Worm (Caenorhabditis elegans) whole organism, L3 larva: ENCODE measurements around the gene emb-1.

Experiments
- ceh-82 ChIP-seq: fragments of 150-350 bp; optimal IDR thresholded peaks from 2 replicates; lab custom pipeline; 2014; ENCODE audit warnings: missing biosample characterization, missing genetic modification characterization
- pha-4 ChIP-seq: fragments of 150-350 bp; optimal IDR thresholded peaks from 2 replicates; lab custom pipeline; 2014; ENCODE audit warnings: missing biosample characterization, missing genetic modification reagents, missing genetic modification characterization
- pqm-1 ChIP-seq: fragments of 150-350 bp; optimal IDR thresholded peaks from 2 replicates; lab custom pipeline; 2017; ENCODE audit warnings: missing biosample characterization, missing genetic modification characterization, inconsistent platforms

DNA sequence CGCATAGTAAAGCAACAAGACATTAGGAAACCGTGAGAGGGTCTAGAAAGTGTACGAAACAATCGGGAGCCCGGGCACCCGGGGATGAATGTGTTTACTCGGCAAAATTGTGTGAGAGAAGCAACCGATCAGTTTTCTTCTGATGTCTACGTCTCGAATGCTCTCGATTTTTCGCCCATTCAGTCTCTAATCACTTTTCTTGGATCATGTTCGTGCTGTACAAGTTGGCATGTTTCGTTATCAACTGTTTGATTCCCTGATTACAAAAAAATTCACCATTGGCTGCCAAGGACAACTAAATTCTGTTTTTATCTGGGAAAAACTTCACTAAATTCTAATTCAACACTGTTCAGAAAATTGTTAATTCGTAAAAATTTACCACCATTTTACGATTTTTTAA lies 7.3 kb downstream of the emb-1 start:
- TF ChIP-seq ceh-82 (tag; lab: Kevin White, UChicago), result no peak
- TF ChIP-seq pqm-1, result no peak
- peak; percentile 6 for TF ChIP-seq pha-4
